Worm (Caenorhabditis elegans) whole organism, late embryonic: ENCODE measurements around the gene F41C3.7.
A peak's percentile ranks its signal among the peaks of the same experiment; 100 is the strongest.

Experiments used
- C08G9.2 ChIP-seq: sonication (generic microtip); optimal IDR thresholded peaks from 2 replicates; lab custom pipeline; 2016; ENCODE audit warnings: mild to moderate bottlenecking, missing genetic modification characterization, moderate library complexity, missing compliant biosample characterization
- C38D4.7 ChIP-seq: fragments of 200-800 bp; sonication (Bioruptor generic); optimal IDR thresholded peaks from 2 replicates; lab custom pipeline; 2018; ENCODE audit warnings: mild to moderate bottlenecking, missing genetic modification characterization, moderate library complexity, missing compliant biosample characterization
- F13H6.1 ChIP-seq: sonication (generic microtip); optimal IDR thresholded peaks from 2 replicates; lab custom pipeline; 2016; ENCODE audit warnings: missing genetic modification characterization, missing compliant biosample characterization
- K09A11.1 ChIP-seq: sonication (generic microtip); optimal IDR thresholded peaks from 2 replicates; lab custom pipeline; 2017; ENCODE audit warnings: antibody characterized with exemption, mild to moderate bottlenecking, missing genetic modification characterization, missing compliant biosample characterization; ENCODE audit not compliant: insufficient read depth
- T23F11.4 ChIP-seq: fragments of 200-800 bp; sonication (Bioruptor generic); optimal IDR thresholded peaks from 2 replicates; lab custom pipeline; 2018; ENCODE audit warnings: mild to moderate bottlenecking, missing genetic modification characterization, missing compliant biosample characterization
- Y22D7AL.16 ChIP-seq: sonication (generic microtip); optimal IDR thresholded peaks from 2 replicates; lab custom pipeline; 2016; ENCODE audit warnings: missing genetic modification characterization, missing compliant biosample characterization
- ceh-14 ChIP-seq: sonication (generic microtip); optimal IDR thresholded peaks from 2 replicates; lab custom pipeline; 2016; ENCODE audit warnings: missing genotype, missing genetic modification characterization, missing compliant biosample characterization
- ceh-18 ChIP-seq: sonication (generic microtip); optimal IDR thresholded peaks from 2 replicates; lab custom pipeline; 2016; ENCODE audit warnings: missing genetic modification characterization, missing compliant biosample characterization
- ceh-19 ChIP-seq: fragments of 200-800 bp; sonication (Bioruptor generic); optimal IDR thresholded peaks from 2 replicates; lab custom pipeline; 2018; ENCODE audit warnings: mild to moderate bottlenecking, missing genetic modification characterization, missing compliant biosample characterization
- ceh-2 ChIP-seq: sonication (generic microtip); optimal IDR thresholded peaks from 2 replicates; lab custom pipeline; 2016; ENCODE audit warnings: missing genotype, missing genetic modification characterization, missing compliant biosample characterization
- ceh-31 ChIP-seq: sonication (generic microtip); optimal IDR thresholded peaks from 2 replicates; lab custom pipeline; 2016; ENCODE audit warnings: missing genetic modification characterization, missing compliant biosample characterization
- ceh-34 ChIP-seq: sonication (generic microtip); optimal IDR thresholded peaks from 2 replicates; lab custom pipeline; 2016; ENCODE audit warnings: mild to moderate bottlenecking, missing genetic modification characterization, missing compliant biosample characterization
- ceh-45 ChIP-seq: fragments of 200-800 bp; sonication (Bioruptor generic); IDR thresholded peaks from 2 replicates; pipeline ENCODE4 v1.3.6; 2022; ENCODE audit warnings: missing genetic modification reagents, missing genetic modification characterization, missing compliant biosample characterization
- ceh-48 ChIP-seq: sonication (generic microtip); optimal IDR thresholded peaks from 2 replicates; lab custom pipeline; 2016; ENCODE audit warnings: missing genetic modification characterization, inconsistent platforms, missing compliant biosample characterization
- ceh-6 ChIP-seq: fragments of 200-800 bp; sonication (Bioruptor generic); optimal IDR thresholded peaks from 2 replicates; lab custom pipeline; 2018; ENCODE audit warnings: mild to moderate bottlenecking, missing genetic modification characterization, missing compliant biosample characterization
- che-1 ChIP-seq: sonication (generic microtip); optimal IDR thresholded peaks from 2 replicates; lab custom pipeline; 2016; ENCODE audit warnings: mild to moderate bottlenecking, missing genetic modification characterization, missing compliant biosample characterization
- dmd-4 ChIP-seq: sonication (generic microtip); optimal IDR thresholded peaks from 2 replicates; lab custom pipeline; 2016; ENCODE audit warnings: borderline replicate concordance, missing genetic modification characterization, missing compliant biosample characterization
- ets-4 ChIP-seq: sonication (generic microtip); optimal IDR thresholded peaks from 2 replicates; lab custom pipeline; 2016; ENCODE audit warnings: missing genetic modification characterization, missing compliant biosample characterization
- eyg-1 ChIP-seq: sonication (generic microtip); optimal IDR thresholded peaks from 2 replicates; lab custom pipeline; 2016; ENCODE audit warnings: missing genotype, missing genetic modification characterization, missing compliant biosample characterization
- fax-1 ChIP-seq: sonication (generic microtip); optimal IDR thresholded peaks from 2 replicates; lab custom pipeline; 2016; ENCODE audit warnings: missing genotype, missing genetic modification characterization, missing compliant biosample characterization
- fkh-6 ChIP-seq: sonication (generic microtip); optimal IDR thresholded peaks from 2 replicates; lab custom pipeline; 2016; ENCODE audit warnings: missing genetic modification characterization, missing compliant biosample characterization
- gmeb-2 ChIP-seq: sonication (generic microtip); optimal IDR thresholded peaks from 2 replicates; lab custom pipeline; 2016; ENCODE audit warnings: missing genetic modification characterization, inconsistent platforms, missing compliant biosample characterization
- hlh-13 ChIP-seq: fragments of 200-800 bp; sonication (Bioruptor generic); optimal IDR thresholded peaks from 2 replicates; lab custom pipeline; 2018; ENCODE audit warnings: mild to moderate bottlenecking, missing genetic modification characterization, missing compliant biosample characterization
- hlh-15 ChIP-seq: sonication (generic microtip); optimal IDR thresholded peaks from 2 replicates; lab custom pipeline; 2016; ENCODE audit warnings: missing genetic modification characterization, missing compliant biosample characterization
- hlh-8 ChIP-seq: sonication (generic microtip); optimal IDR thresholded peaks from 2 replicates; lab custom pipeline; 2016; ENCODE audit warnings: missing genotype, missing genetic modification characterization, missing compliant biosample characterization
- lim-6 ChIP-seq: sonication (generic microtip); optimal IDR thresholded peaks from 2 replicates; lab custom pipeline; 2016; ENCODE audit warnings: missing genetic modification characterization, missing compliant biosample characterization
- lin-11 ChIP-seq: fragments of 200-800 bp; sonication (Bioruptor generic); optimal IDR thresholded peaks from 2 replicates; lab custom pipeline; 2018; ENCODE audit warnings: mild to moderate bottlenecking, missing genetic modification characterization, missing compliant biosample characterization
- madf-2 ChIP-seq: sonication (generic microtip); optimal IDR thresholded peaks from 2 replicates; lab custom pipeline; 2017; ENCODE audit warnings: missing genetic modification characterization, missing compliant biosample characterization
- nfya-1 ChIP-seq: sonication (generic microtip); optimal IDR thresholded peaks from 2 replicates; lab custom pipeline; 2017; ENCODE audit warnings: missing genetic modification characterization, mild to moderate bottlenecking, missing compliant biosample characterization, antibody characterized with exemption, moderate library complexity
- pat-9 ChIP-seq: fragments of 200-800 bp; sonication (Bioruptor generic); optimal IDR thresholded peaks from 2 replicates; lab custom pipeline; 2018; ENCODE audit warnings: mild to moderate bottlenecking, missing genetic modification characterization, moderate library complexity, missing compliant biosample characterization
- pha-2 ChIP-seq: sonication (generic microtip); optimal IDR thresholded peaks from 2 replicates; lab custom pipeline; 2017; ENCODE audit warnings: mild to moderate bottlenecking, missing genetic modification characterization, missing compliant biosample characterization
- pqm-1 ChIP-seq: sonication (generic microtip); optimal IDR thresholded peaks from 2 replicates; lab custom pipeline; 2016; ENCODE audit warnings: missing genetic modification characterization, missing compliant biosample characterization
- pros-1 ChIP-seq: fragments of 150-350 bp; optimal IDR thresholded peaks from 2 replicates; lab custom pipeline; 2014; ENCODE audit warnings: missing biosample characterization, missing genetic modification reagents, missing genetic modification characterization
- ref-2 ChIP-seq: sonication (generic microtip); optimal IDR thresholded peaks from 2 replicates; lab custom pipeline; 2016; ENCODE audit warnings: missing genetic modification characterization, missing compliant biosample characterization
- rnt-1 ChIP-seq: sonication (generic microtip); optimal IDR thresholded peaks from 2 replicates; lab custom pipeline; 2016; ENCODE audit warnings: missing genetic modification characterization, missing compliant biosample characterization
- sdc-2 ChIP-seq: sonication (generic microtip); optimal IDR thresholded peaks from 2 replicates; lab custom pipeline; 2016; ENCODE audit warnings: missing genotype, missing genetic modification characterization, missing compliant biosample characterization
- sox-4 ChIP-seq: sonication (generic microtip); optimal IDR thresholded peaks from 2 replicates; lab custom pipeline; 2017; ENCODE audit warnings: mild to moderate bottlenecking, missing genetic modification characterization, inconsistent platforms, missing compliant biosample characterization
- tbx-2 ChIP-seq: sonication (generic microtip); optimal IDR thresholded peaks from 2 replicates; lab custom pipeline; 2016; ENCODE audit warnings: missing genetic modification characterization, missing compliant biosample characterization
- tbx-7 ChIP-seq: sonication (generic microtip); optimal IDR thresholded peaks from 2 replicates; lab custom pipeline; 2016; ENCODE audit warnings: missing genotype, missing genetic modification characterization, missing compliant biosample characterization
- ttx-3 ChIP-seq: sonication (generic microtip); optimal IDR thresholded peaks from 2 replicates; lab custom pipeline; 2016; ENCODE audit warnings: missing genetic modification reagents, missing genetic modification characterization, missing compliant biosample characterization
- unc-3 ChIP-seq, 2 experiments: fragments of 200-800 bp in 1 of 2; sonication (Bioruptor generic) in 1 of 2; sonication (generic microtip) in 1 of 2; conservative IDR thresholded peaks in 1 of 2; optimal IDR thresholded peaks in 1 of 2; 2 replicates each; pipeline versions ENCODE4 v1.3.6 to Lab custom; 2016 to 2022; ENCODE audit warnings: missing compliant biosample characterization in 2 of 2, missing genetic modification characterization in 2 of 2, missing genetic modification reagents in 1 of 2
- unc-42 ChIP-seq: sonication (generic microtip); optimal IDR thresholded peaks from 2 replicates; lab custom pipeline; 2016; ENCODE audit warnings: missing genotype, missing genetic modification characterization, missing compliant biosample characterization
- unc-86 ChIP-seq: sonication (generic microtip); optimal IDR thresholded peaks from 2 replicates; lab custom pipeline; 2016; ENCODE audit warnings: missing genetic modification characterization, missing compliant biosample characterization
- zip-5 ChIP-seq: sonication (generic microtip); optimal IDR thresholded peaks from 2 replicates; lab custom pipeline; 2016; ENCODE audit warnings: missing genetic modification characterization, missing compliant biosample characterization
- ztf-16 ChIP-seq: sonication (generic microtip); optimal IDR thresholded peaks from 2 replicates; lab custom pipeline; 2017; ENCODE audit warnings: missing genetic modification characterization, missing compliant biosample characterization

F41C3.7 gene

ce11 chrII:4698266-4698771, 31.5 kb upstream of the F41C3.7 start, which contains the start of the genes rpn-5 and scc-1 (continued):
- TF ChIP-seq ceh-45 (GFP tag; lab: Robert Waterston, UW) = no peak
- TF ChIP-seq hlh-15 (tag; lab: Kevin White, UChicago) = no peak
- TF ChIP-seq sox-4 = no peak
- no peak for TF ChIP-seq hlh-8 (tag; lab: Kevin White, UChicago)
- no peak for TF ChIP-seq ceh-31 (tag; lab: Kevin White, UChicago)
- no peak for TF ChIP-seq sdc-2 (tag; lab: Kevin White, UChicago)
- TF ChIP-seq fkh-6 (tag; lab: Kevin White, UChicago) = no peak
- no peak for TF ChIP-seq rnt-1 (tag; lab: Kevin White, UChicago)
- no peak for TF ChIP-seq madf-2 (tag; lab: Kevin White, UChicago)
- TF ChIP-seq K09A11.1 (tag; lab: Kevin White, UChicago) = no peak
- TF ChIP-seq pha-2 (tag; lab: Kevin White, UChicago) = no peak
- TF ChIP-seq hlh-13 (GFP tag; lab: Kevin White, UChicago) = no peak
- TF ChIP-seq fax-1 (tag; lab: Kevin White, UChicago) = no peak
- TF ChIP-seq ceh-2 = no peak
- TF ChIP-seq pros-1 (tag; lab: Kevin White, UChicago) = no peak
- peak; percentile 85 for TF ChIP-seq nfya-1 (tag; lab: Kevin White, UChicago)
- TF ChIP-seq ceh-48 (tag; lab: Kevin White, UChicago) = no peak

ce11 chrII:4701482-4702119, 28.2 kb upstream of the F41C3.7 start, which contains the start of gene unc-85:
TSS of gene unc-85 (plus strand) at chrII:4702069.
- TF ChIP-seq ceh-6 (GFP tag; lab: Kevin White, UChicago) (peak; percentile 44), ttx-3 (peak; percentile 60), pat-9 (tag; lab: Kevin White, UChicago) (peak; percentile 33), fax-1 (tag; lab: Kevin White, UChicago) (peak; percentile 45), lin-11 (tag; lab: Kevin White, UChicago) (peak; percentile 35), tbx-2 (tag; lab: Kevin White, UChicago) (peak; percentile 91), gmeb-2 (peak; percentile 59), ceh-34 (tag; lab: Kevin White, UChicago) (peak; percentile 75), ceh-19 (GFP tag; lab: Kevin White, UChicago) (peak; percentile 61), tbx-7 (tag; lab: Kevin White, UChicago) (peak; percentile 41), unc-86 (tag; lab: Kevin White, UChicago) (peak; percentile 77), C08G9.2 (tag; lab: Kevin White, UChicago) (peak; percentile 73), zip-5 (tag; lab: Kevin White, UChicago) (peak; percentile 56), C38D4.7 (GFP tag; lab: Kevin White, UChicago) (peak; percentile 3), K09A11.1 (tag; lab: Kevin White, UChicago) (peak; percentile 3), nfya-1 (tag; lab: Kevin White, UChicago) (peak; percentile 78), ceh-18 (tag; lab: Kevin White, UChicago) (peak; percentile 73), eyg-1 (tag; lab: Kevin White, UChicago) (peak; percentile 26), Y22D7AL.16 (tag; lab: Kevin White, UChicago) (peak; percentile 8), pqm-1 (tag; lab: Kevin White, UChicago) (peak; percentile 60), ref-2 (tag; lab: Kevin White, UChicago) (peak; percentile 85), unc-42 (tag; lab: Kevin White, UChicago) (peak; percentile 70), ceh-31 (tag; lab: Kevin White, UChicago) (peak; percentile 86), ets-4 (tag; lab: Kevin White, UChicago) (peak; percentile 19), sox-4 (peak; percentile 63), dmd-4 (tag; lab: Kevin White, UChicago) (peak; percentile 64), ceh-48 (tag; lab: Kevin White, UChicago) (peak; percentile 16), lim-6 (peak; percentile 35), unc-3 (GFP tag; conservative IDR thresholded peaks at IDR 0.05; lab: Robert Waterston, UW) (0 out of 2 replicates have a peak, but pooled peaks have one; percentile 20), unc-3 (tag; optimal IDR thresholded peaks at IDR 0.05; lab: Kevin White, UChicago) (peak; percentile 73), ceh-14 (tag; lab: Kevin White, UChicago) (peak; percentile 91), ztf-16 (tag; lab: Kevin White, UChicago) (peak; percentile 51), pha-2 (tag; lab: Kevin White, UChicago) (peak; percentile 17), rnt-1 (tag; lab: Kevin White, UChicago) (peak; percentile 55), che-1 (tag; lab: Kevin White, UChicago) (peak; percentile 51), T23F11.4 (GFP tag; lab: Kevin White, UChicago) (peak; percentile 47), fkh-6 (tag; lab: Kevin White, UChicago) (peak; percentile 41), hlh-8 (tag; lab: Kevin White, UChicago) (peak; percentile 65), ceh-2 (peak; percentile 66), F13H6.1 (tag; lab: Kevin White, UChicago) (peak; percentile 60)
